Worm (Caenorhabditis elegans) whole organism, L1 larva: ENCODE results near the gene rle-1.

Experiments
- elt-2 ChIP-seq: sonication (generic microtip); optimal IDR thresholded peaks from 2 replicates; lab custom pipeline; 2016; ENCODE audit warnings: missing genetic modification characterization, mild to moderate bottlenecking, inconsistent platforms, missing compliant biosample characterization, missing genetic modification reagents
- nhr-12 ChIP-seq: sonication (generic microtip); optimal IDR thresholded peaks from 2 replicates; lab custom pipeline; 2017; ENCODE audit warnings: missing biosample characterization, missing genetic modification characterization
- unc-130 ChIP-seq: fragments of 150-350 bp; optimal IDR thresholded peaks from 2 replicates; lab custom pipeline; 2017; ENCODE audit warnings: missing biosample characterization, missing genetic modification characterization, inconsistent platforms

DNA sequence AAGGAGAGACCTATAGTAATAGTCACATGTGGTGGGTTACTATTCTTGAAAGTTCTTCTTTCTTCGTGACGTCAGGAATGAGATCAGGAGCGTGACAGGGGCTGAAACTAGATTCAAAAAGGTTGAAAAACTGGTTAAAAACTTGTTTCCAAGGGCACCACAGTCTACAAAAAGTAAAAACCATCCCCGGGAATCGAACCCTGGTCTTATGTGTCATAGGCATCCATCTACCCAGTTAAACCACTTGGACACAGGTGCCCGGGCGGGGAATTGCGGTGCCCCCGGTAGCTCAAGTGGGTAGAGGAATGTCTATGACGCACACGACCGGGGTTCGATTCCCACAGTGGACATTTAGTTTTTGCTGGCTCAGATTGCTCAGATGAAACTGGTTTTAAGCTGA, 21.2 kb downstream of the rle-1 start:
- TF ChIP-seq nhr-12 (tag; lab: Kevin White, UChicago), result no peak
- TF ChIP-seq unc-130 (tag; lab: Kevin White, UChicago), result no peak
- no peak for TF ChIP-seq elt-2 (tag; lab: Kevin White, UChicago)
